Worm (Caenorhabditis elegans) whole organism, early embryonic: ENCODE results near the gene lurp-4.

Experiments used
- B0310.2 ChIP-seq: sonication (generic microtip); optimal IDR thresholded peaks from 2 replicates; lab custom pipeline; 2016; ENCODE audit warnings: mild to moderate bottlenecking, missing genetic modification characterization, missing compliant biosample characterization
- F13C5.2 ChIP-seq: sonication (generic microtip); optimal IDR thresholded peaks from 2 replicates; lab custom pipeline; 2017; ENCODE audit warnings: mild to moderate bottlenecking, missing genetic modification characterization, inconsistent platforms, missing compliant biosample characterization
- aly-1 ChIP-seq: sonication (generic microtip); optimal IDR thresholded peaks from 2 replicates; lab custom pipeline; 2016; ENCODE audit warnings: missing genetic modification characterization, missing compliant biosample characterization
- ama-1 ChIP-seq: fragments of 150-350 bp; optimal IDR thresholded peaks from 2 replicates; lab custom pipeline; 2014
- ceh-13 ChIP-seq: fragments of 200-800 bp; sonication (Bioruptor generic); optimal IDR thresholded peaks from 2 replicates; lab custom pipeline; 2018; ENCODE audit warnings: mild to moderate bottlenecking, missing genetic modification characterization, missing compliant biosample characterization
- ceh-36 ChIP-seq: sonication (generic microtip); optimal IDR thresholded peaks from 2 replicates; lab custom pipeline; 2016; ENCODE audit warnings: missing genetic modification characterization, inconsistent platforms, missing compliant biosample characterization
- ets-7 ChIP-seq: sonication (generic microtip); optimal IDR thresholded peaks from 2 replicates; lab custom pipeline; 2016; ENCODE audit warnings: missing genotype, missing genetic modification characterization, missing compliant biosample characterization
- flt-1 ChIP-seq: fragments of 200-800 bp; sonication (Bioruptor generic); IDR thresholded peaks from 2 replicates; pipeline ENCODE4 v1.3.6; 2022; ENCODE audit warnings: missing genetic modification characterization, missing compliant biosample characterization
- hmbx-1 ChIP-seq: sonication (generic microtip); optimal IDR thresholded peaks from 2 replicates; lab custom pipeline; 2016; ENCODE audit warnings: mild to moderate bottlenecking, missing genetic modification characterization, missing compliant biosample characterization
- hmg-4 ChIP-seq: fragments of 200-800 bp; sonication (Bioruptor generic); optimal IDR thresholded peaks from 2 replicates; lab custom pipeline; 2018; ENCODE audit warnings: mild to moderate bottlenecking, missing genetic modification characterization, missing compliant biosample characterization
- hnd-1 ChIP-seq: sonication (generic microtip); optimal IDR thresholded peaks from 2 replicates; lab custom pipeline; 2016; ENCODE audit warnings: missing genetic modification characterization, missing compliant biosample characterization
- pes-1 ChIP-seq: fragments of 200-800 bp; sonication (Bioruptor generic); IDR thresholded peaks from 2 replicates; pipeline ENCODE4 v1.3.6; 2022; ENCODE audit warnings: missing genetic modification reagents, missing genetic modification characterization, missing compliant biosample characterization
- scrt-1 ChIP-seq: fragments of 200-800 bp; sonication (Bioruptor generic); IDR thresholded peaks from 2 replicates; pipeline ENCODE4 v1.3.6; 2022; ENCODE audit warnings: missing genetic modification characterization, missing compliant biosample characterization
- sea-1 ChIP-seq: fragments of 200-800 bp; sonication (Bioruptor generic); conservative IDR thresholded peaks from 2 replicates; pipeline ENCODE4 v1.3.6; 2022; ENCODE audit warnings: missing genetic modification characterization, missing compliant biosample characterization
- tbx-11 ChIP-seq: fragments of 200-800 bp; sonication (Bioruptor generic); IDR thresholded peaks from 2 replicates; pipeline ENCODE4 v1.3.6; 2022; ENCODE audit warnings: missing genetic modification characterization, missing compliant biosample characterization
- tbx-37 ChIP-seq: fragments of 200-800 bp; sonication (Bioruptor generic); conservative IDR thresholded peaks from 2 replicates; pipeline ENCODE4 v1.3.6; 2022; ENCODE audit warnings: missing genetic modification reagents, missing genetic modification characterization, missing compliant biosample characterization
- tra-4 ChIP-seq: sonication (generic microtip); optimal IDR thresholded peaks from 2 replicates; lab custom pipeline; 2017; ENCODE audit warnings: missing genetic modification characterization, missing compliant biosample characterization

lurp-4 gene

ce11 chrV:13092349-13092748, at the start of gene lurp-4:
Gene lurp-4 (plus strand): TSS chrV:13092649.
- TF ChIP-seq B0310.2 (tag; lab: Kevin White, UChicago) (no peak), tbx-11 (GFP tag; lab: Robert Waterston, UW) (no peak), tra-4 (tag; lab: Kevin White, UChicago) (no peak), sea-1 (no peak), hmg-4 (GFP tag; lab: Kevin White, UChicago) (no peak)

- no peak for TF ChIP-seq flt-1 (GFP tag; lab: Robert Waterston, UW)
- no peak for TF ChIP-seq ceh-36
Observed at ce11 chrV:13043195-13043762, 49.2 kb upstream of the lurp-4 start, which contains the start of gene lap-2. Gene lap-2 (plus strand): TSS chrV:13043712.

ce11 chrV:13043832-13044521, 48.5 kb upstream of the lurp-4 start:
- no peak for TF ChIP-seq hmg-4 (GFP tag; lab: Kevin White, UChicago)
- no peak for TF ChIP-seq tra-4 (tag; lab: Kevin White, UChicago)
- TF ChIP-seq ama-1 = no peak
- TF ChIP-seq tbx-37 (GFP tag; lab: Robert Waterston, UW) = no peak
- TF ChIP-seq hnd-1 = no peak
- no peak for TF ChIP-seq aly-1
- TF ChIP-seq hmbx-1 (tag; lab: Kevin White, UChicago) = no peak
- no peak for TF ChIP-seq B0310.2 (tag; lab: Kevin White, UChicago)

ce11 chrV:13045017-13045416, 47.4 kb upstream of the lurp-4 start:
- no peak for TF ChIP-seq ets-7 (tag; lab: Kevin White, UChicago)
- TF ChIP-seq hnd-1 = no peak
- no peak for TF ChIP-seq tbx-37 (GFP tag; lab: Robert Waterston, UW)
- TF ChIP-seq tra-4 (tag; lab: Kevin White, UChicago) = no peak
- no peak for TF ChIP-seq ceh-13 (GFP tag; lab: Kevin White, UChicago)
- TF ChIP-seq tbx-11 (GFP tag; lab: Robert Waterston, UW) = no peak
- no peak for TF ChIP-seq ceh-36
- TF ChIP-seq pes-1 (GFP tag; lab: Robert Waterston, UW) = no peak
- no peak for TF ChIP-seq ama-1

ce11 chrV:13046125-13047123, 46.0 kb upstream of the lurp-4 start:
- TF ChIP-seq tbx-11 (GFP tag; lab: Robert Waterston, UW) (no peak), tra-4 (tag; lab: Kevin White, UChicago) (no peak), ceh-36 (no peak), ama-1 (no peak)

DNA sequence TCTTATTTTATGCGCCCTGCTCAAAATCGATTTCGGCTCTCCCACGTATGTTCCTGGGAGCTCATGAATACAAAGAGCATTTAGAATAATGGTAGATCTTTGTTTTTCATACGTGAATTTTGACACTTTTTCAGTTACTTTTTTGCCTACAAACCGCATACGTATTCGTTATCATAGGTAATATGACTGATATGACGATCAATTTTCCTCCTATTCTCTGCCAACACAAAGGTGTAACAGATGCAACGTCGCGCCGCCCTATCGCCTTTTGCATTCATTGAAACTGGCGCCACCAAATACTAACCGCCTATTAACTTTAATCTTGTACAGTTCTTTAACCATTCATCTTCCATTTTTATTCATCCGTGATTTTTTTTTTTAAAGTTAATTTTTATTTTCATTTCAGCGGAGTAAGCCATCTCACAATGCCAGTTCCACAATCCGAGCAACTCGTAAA, 44.8 kb upstream of the lurp-4 start, which contains the start of gene W07G4.5:
TSS of gene W07G4.5 (plus strand) at position 407 of the 457 bp plus-strand sequence.
- TF ChIP-seq ceh-13 (GFP tag; lab: Kevin White, UChicago) (no peak), ama-1 (no peak), tra-4 (tag; lab: Kevin White, UChicago) (no peak), hnd-1 (no peak), scrt-1 (GFP tag; lab: Robert Waterston, UW) (no peak), flt-1 (GFP tag; lab: Robert Waterston, UW) (no peak), sea-1 (no peak), B0310.2 (tag; lab: Kevin White, UChicago) (no peak), F13C5.2 (tag; lab: Kevin White, UChicago) (no peak), tbx-11 (GFP tag; lab: Robert Waterston, UW) (no peak), hmg-4 (GFP tag; lab: Kevin White, UChicago) (no peak), pes-1 (GFP tag; lab: Robert Waterston, UW) (no peak), ets-7 (tag; lab: Kevin White, UChicago) (no peak), aly-1 (no peak), ceh-36 (no peak), hmbx-1 (tag; lab: Kevin White, UChicago) (no peak), tbx-37 (GFP tag; lab: Robert Waterston, UW) (no peak)

DNA sequence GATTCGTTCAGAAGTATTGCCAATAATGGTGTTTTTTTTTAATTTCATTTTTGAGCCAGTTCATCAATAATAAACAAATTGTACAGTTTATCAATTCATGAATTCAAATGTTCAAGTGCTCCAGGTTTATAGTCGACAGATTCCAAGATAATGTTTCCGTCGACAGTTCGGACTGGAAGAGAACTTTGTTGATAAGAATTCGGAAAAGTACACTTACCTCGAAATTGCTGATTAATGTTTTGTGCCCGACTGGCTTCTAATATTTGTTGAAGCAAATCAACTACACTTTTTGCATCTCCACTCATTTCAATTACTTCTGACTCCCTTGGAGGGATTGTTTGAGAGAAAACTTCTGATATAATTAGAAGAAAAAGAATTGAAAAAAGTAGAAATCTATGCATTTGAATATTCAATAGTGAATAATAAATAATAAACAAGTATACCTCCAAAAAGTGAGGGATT, 43.3 kb upstream of the lurp-4 start, which contains the start of gene W07G4.8:
TSS of gene W07G4.8 (minus strand) at position 412 of the 462 bp plus-strand sequence.
- TF ChIP-seq ama-1 (no peak), hmg-4 (GFP tag; lab: Kevin White, UChicago) (no peak), ceh-13 (GFP tag; lab: Kevin White, UChicago) (no peak), sea-1 (no peak), ets-7 (tag; lab: Kevin White, UChicago) (no peak), pes-1 (GFP tag; lab: Robert Waterston, UW) (no peak), scrt-1 (GFP tag; lab: Robert Waterston, UW) (no peak), flt-1 (GFP tag; lab: Robert Waterston, UW) (no peak), tra-4 (tag; lab: Kevin White, UChicago) (no peak), aly-1 (no peak), F13C5.2 (tag; lab: Kevin White, UChicago) (no peak), hnd-1 (no peak), tbx-37 (GFP tag; lab: Robert Waterston, UW) (no peak), B0310.2 (tag; lab: Kevin White, UChicago) (no peak), ceh-36 (no peak), hmbx-1 (tag; lab: Kevin White, UChicago) (no peak), tbx-11 (GFP tag; lab: Robert Waterston, UW) (no peak)
